Worm (Caenorhabditis elegans): Measurements from ENCODE around the gene F57G4.11.

The F57G4.11 gene

DNA sequence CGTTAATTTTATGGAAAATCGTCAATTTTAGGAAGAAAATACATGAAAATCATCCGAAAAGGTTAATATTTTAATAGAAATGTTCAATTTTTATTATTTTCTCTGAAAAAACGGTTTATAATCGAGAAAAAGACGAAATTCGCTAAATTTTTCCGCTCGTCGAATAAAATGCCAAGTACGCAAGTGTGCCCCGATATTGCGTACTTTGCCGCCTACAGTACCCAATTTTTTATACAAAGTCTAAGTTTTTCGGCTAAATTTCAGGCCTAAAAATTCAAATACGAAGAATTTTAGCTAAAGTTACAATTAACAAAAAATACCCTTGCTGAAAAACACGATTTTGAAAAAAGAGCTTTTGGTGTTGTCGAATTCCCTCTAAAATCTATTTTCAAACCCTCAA is 33.8 kb downstream of the F57G4.11 start:
- TF ChIP-seq ztf-11 (tag; optimal IDR thresholded peaks at IDR 0.05) (no peak), nhr-77 (tag; optimal IDR thresholded peaks at IDR 0.05) (no peak), elt-1 (tag; optimal IDR thresholded peaks at IDR 0.05) (no peak)

DNA sequence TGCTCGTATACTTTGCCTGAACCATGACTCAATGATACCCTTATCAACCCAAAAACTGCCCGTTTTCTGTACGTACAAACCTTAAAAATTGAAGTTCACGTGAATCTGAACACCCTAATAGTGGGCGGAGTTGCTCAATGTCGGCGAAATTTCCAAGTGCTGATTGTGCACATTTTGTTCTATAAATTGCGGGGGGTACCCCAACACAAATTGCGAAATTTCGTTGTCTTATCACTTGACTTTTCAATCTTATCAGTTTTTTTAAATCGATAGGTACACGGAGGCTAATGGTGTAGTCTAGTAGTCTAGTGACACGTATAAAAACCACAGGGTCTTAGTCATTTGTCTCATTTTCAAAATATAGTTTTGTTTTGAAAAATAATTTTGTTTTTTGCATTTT is 34.2 kb downstream of the F57G4.11 start, which contains the start of gene fbxa-108:
TSS of gene fbxa-108 (minus strand) at position 158 of the 400 bp plus-strand sequence.
- TF ChIP-seq sma-3 (GFP tag; optimal IDR thresholded peaks at IDR 0.05), result peak; percentile 43
- peak; percentile 54 for TF ChIP-seq gmeb-1 (tag; optimal IDR thresholded peaks at IDR 0.05)
- no peak for TF ChIP-seq nhr-77 (tag; optimal IDR thresholded peaks at IDR 0.05)
- peak; percentile 83 for TF ChIP-seq sma-9 (GFP tag; optimal IDR thresholded peaks at IDR 0.05)
- no peak for TF ChIP-seq sma-9 (tag; optimal IDR thresholded peaks at IDR 0.05)
- TF ChIP-seq mdl-1 (tag; optimal IDR thresholded peaks at IDR 0.05), result no peak
- no peak for TF ChIP-seq elt-3 (tag; optimal IDR thresholded peaks at IDR 0.05)
- TF ChIP-seq crh-2 (tag; optimal IDR thresholded peaks at IDR 0.05), result peak; percentile 85
- peak; percentile 94 for TF ChIP-seq fos-1 (tag; optimal IDR thresholded peaks at IDR 0.05)
- TF ChIP-seq F13H6.1 (tag; optimal IDR thresholded peaks at IDR 0.05), result peak; percentile 48

DNA sequence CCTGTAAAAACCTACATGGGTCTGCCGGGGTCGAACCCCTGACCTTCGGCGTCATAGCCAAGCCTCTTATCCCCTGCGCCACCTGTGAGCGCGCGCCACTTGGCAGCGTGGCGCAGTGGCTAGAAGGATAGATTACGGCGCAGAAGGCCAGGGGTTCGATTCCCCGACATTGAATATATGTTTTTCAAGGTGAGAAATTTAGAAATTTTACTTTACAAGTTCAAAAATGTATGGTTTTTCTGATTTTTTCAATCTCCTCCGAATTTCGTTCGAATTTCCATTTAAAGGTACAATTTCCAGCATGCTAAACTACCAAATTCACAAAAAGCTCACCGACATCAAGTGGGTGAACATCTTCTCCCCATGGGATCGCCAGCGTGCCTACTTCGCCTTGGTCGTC is 35.0 kb downstream of the F57G4.11 start, which contains the start of gene dgat-2:
TSS of gene dgat-2 (plus strand) at position 301 of the 400 bp plus-strand sequence.
- no peak for TF ChIP-seq mbf-1 (tag; optimal IDR thresholded peaks at IDR 0.05)
- TF ChIP-seq F13H6.1 (tag; optimal IDR thresholded peaks at IDR 0.05), result no peak
- no peak for TF ChIP-seq sma-9 (GFP tag; optimal IDR thresholded peaks at IDR 0.05)
- no peak for TF ChIP-seq sma-9 (tag; optimal IDR thresholded peaks at IDR 0.05)
- no peak for TF ChIP-seq peb-1 (tag; optimal IDR thresholded peaks at IDR 0.05)
- no peak for TF ChIP-seq Y55F3AM.14 (GFP tag; optimal IDR thresholded peaks at IDR 0.05)
- TF ChIP-seq elt-3 (tag; optimal IDR thresholded peaks at IDR 0.05), result no peak
- no peak for TF ChIP-seq ztf-1 (GFP tag; conservative IDR thresholded peaks at IDR 0.05)
- no peak for TF ChIP-seq aly-2 (tag; optimal IDR thresholded peaks at IDR 0.05)
- TF ChIP-seq ceh-16 (tag; optimal IDR thresholded peaks at IDR 0.05), result no peak
- no peak for TF ChIP-seq ceh-82 (tag; optimal IDR thresholded peaks at IDR 0.05)
- TF ChIP-seq ama-1 (optimal IDR thresholded peaks at IDR 0.05), result no peak
- no peak for TF ChIP-seq sem-4 (tag; optimal IDR thresholded peaks at IDR 0.05)
- no peak for TF ChIP-seq snpc-4 (tag; optimal IDR thresholded peaks at IDR 0.05)
- no peak for TF ChIP-seq blmp-1 (tag; optimal IDR thresholded peaks at IDR 0.05; ENCODE audit: insufficient read depth)
- TF ChIP-seq skn-1 (tag; optimal IDR thresholded peaks at IDR 0.05), result no peak
- TF ChIP-seq lin-13 (GFP tag; optimal IDR thresholded peaks at IDR 0.05), result no peak
- TF ChIP-seq unc-62 (GFP tag; optimal IDR thresholded peaks at IDR 0.05), result no peak
- no peak for TF ChIP-seq elt-1 (tag; optimal IDR thresholded peaks at IDR 0.05)
- TF ChIP-seq lsy-2 (tag; optimal IDR thresholded peaks at IDR 0.05), result no peak

DNA sequence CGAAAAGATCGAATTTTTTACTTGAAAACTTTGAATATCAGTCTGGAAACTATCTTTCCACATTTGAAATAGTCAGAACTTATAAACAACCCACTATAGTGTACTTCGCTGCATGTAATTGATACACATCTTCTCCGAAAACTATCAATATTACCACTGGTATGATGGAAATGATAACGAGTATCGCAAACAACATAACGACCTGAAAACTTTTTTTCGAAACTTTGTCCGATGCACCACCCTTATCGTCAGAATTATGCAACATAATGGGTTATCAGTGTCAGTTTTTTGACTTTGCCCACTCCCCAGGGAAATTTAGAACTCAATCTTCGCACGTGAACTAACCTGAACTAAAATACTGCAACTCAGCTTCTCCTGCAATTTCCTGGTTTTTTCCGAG is 37.3 kb downstream of the F57G4.11 start:
- no peak for TF ChIP-seq ztf-1 (GFP tag; conservative IDR thresholded peaks at IDR 0.05)
- TF ChIP-seq sma-9 (GFP tag; optimal IDR thresholded peaks at IDR 0.05), result peak; percentile 70
- TF ChIP-seq sma-9 (tag; optimal IDR thresholded peaks at IDR 0.05), result no peak
- TF ChIP-seq peb-1 (tag; optimal IDR thresholded peaks at IDR 0.05), result no peak
- TF ChIP-seq C34F6.9 (tag; optimal IDR thresholded peaks at IDR 0.05), result no peak
- peak; percentile 83 for TF ChIP-seq fos-1 (tag; optimal IDR thresholded peaks at IDR 0.05)
- no peak for TF ChIP-seq mbf-1 (tag; optimal IDR thresholded peaks at IDR 0.05)
- no peak for TF ChIP-seq zag-1 (tag; optimal IDR thresholded peaks at IDR 0.05)
- TF ChIP-seq elt-3 (tag; optimal IDR thresholded peaks at IDR 0.05), result no peak
- TF ChIP-seq dmd-4 (tag; optimal IDR thresholded peaks at IDR 0.05), result no peak
- TF ChIP-seq R02D3.7 (tag; optimal IDR thresholded peaks at IDR 0.05), result no peak
- no peak for TF ChIP-seq elt-1 (tag; optimal IDR thresholded peaks at IDR 0.05)
- TF ChIP-seq Y55F3AM.14 (GFP tag; optimal IDR thresholded peaks at IDR 0.05), result no peak
- TF ChIP-seq lsy-2 (tag; optimal IDR thresholded peaks at IDR 0.05), result no peak
- no peak for TF ChIP-seq nhr-23 (tag; optimal IDR thresholded peaks at IDR 0.05)
- TF ChIP-seq lin-11 (tag; optimal IDR thresholded peaks at IDR 0.05), result no peak
- no peak for TF ChIP-seq ama-1 (optimal IDR thresholded peaks at IDR 0.05)
- peak; percentile 35 for TF ChIP-seq crh-2 (tag; optimal IDR thresholded peaks at IDR 0.05)
- TF ChIP-seq nhr-12 (tag; optimal IDR thresholded peaks at IDR 0.05), result no peak
- TF ChIP-seq nhr-11 (tag; optimal IDR thresholded peaks at IDR 0.05), result no peak
- TF ChIP-seq nhr-237 (tag; optimal IDR thresholded peaks at IDR 0.05), result no peak

DNA sequence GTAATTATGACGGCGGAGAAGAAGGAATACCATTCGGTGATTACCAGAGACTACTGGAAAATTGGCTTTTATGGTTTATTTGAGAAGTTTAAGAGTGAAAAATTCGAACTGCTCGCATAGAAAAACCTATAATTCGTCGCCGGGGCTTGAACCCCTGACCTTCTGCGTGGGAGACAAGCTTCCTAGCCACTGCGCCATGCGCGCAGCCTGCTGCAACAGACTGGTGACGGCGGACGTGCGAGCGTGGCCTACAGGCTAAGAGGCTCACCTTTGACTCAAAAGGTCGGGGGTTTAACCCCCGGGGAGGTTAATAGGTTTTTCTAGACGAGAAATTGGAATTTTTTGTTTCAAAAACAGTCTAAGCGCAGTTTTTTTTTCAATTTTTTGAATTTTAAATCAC is 39.4 kb downstream of the F57G4.11 start:
- TF ChIP-seq nhr-10 (tag; optimal IDR thresholded peaks at IDR 0.05), result no peak
- no peak for TF ChIP-seq nhr-25 (tag; optimal IDR thresholded peaks at IDR 0.05)
- no peak for TF ChIP-seq unc-55 (GFP tag; optimal IDR thresholded peaks at IDR 0.05)

Data from whole organism, L2 larva.